Worm (Caenorhabditis elegans) whole organism, L3 larva: Measurements from ENCODE around the gene pqn-22.

Experiments
- ama-1 ChIP-seq: fragments of 150-350 bp; optimal IDR thresholded peaks from 2 replicates; lab custom pipeline; 2018
- elt-2 ChIP-seq: sonication (generic microtip); optimal IDR thresholded peaks from 2 replicates; lab custom pipeline; 2016; ENCODE audit warnings: missing genetic modification reagents, mild to moderate bottlenecking, missing genetic modification characterization, missing compliant biosample characterization

DNA sequence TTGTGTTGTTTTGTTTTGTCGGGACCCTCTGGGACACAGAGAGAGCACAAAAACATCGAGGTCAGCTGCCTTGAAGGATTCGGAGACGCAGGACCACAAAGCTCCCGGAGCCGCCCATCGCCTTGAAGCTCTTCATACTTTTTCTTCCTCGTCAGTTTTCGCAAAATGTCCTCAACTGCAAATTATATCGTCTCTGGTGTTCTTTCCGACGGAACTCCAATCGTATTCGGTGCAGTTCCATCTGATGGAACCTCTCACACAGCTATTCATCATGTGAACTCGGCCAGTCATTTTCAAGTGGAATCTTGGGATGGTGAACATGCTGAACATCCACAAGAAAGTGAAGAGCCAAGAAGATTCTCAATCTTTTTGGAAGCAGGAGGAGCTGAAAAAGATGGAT, 48.0 kb downstream of the pqn-22 start:
- TF ChIP-seq ama-1 (lab: Kevin White, UChicago) (no peak), elt-2 (tag; lab: Kevin White, UChicago) (no peak)
